Worm (Caenorhabditis elegans) whole organism, L1 larva: ENCODE results near the gene R02F11.10.
A peak's percentile ranks its signal among the peaks of the same experiment; 100 is the strongest.
"Not testable (repeated sequence)": the region's sequence is repeated elsewhere in the genome, so short reads cannot be mapped to it uniquely, and the experiment has no call there.

Experiments
- C04F5.9 ChIP-seq: sonication (generic microtip); optimal IDR thresholded peaks from 2 replicates; lab custom pipeline; 2016; ENCODE audit warnings: missing genetic modification characterization, missing compliant biosample characterization
- C16A3.4 ChIP-seq: fragments of 150-350 bp; optimal IDR thresholded peaks from 2 replicates; lab custom pipeline; 2014; ENCODE audit warnings: missing biosample characterization, missing genetic modification characterization
- Y116A8C.19 ChIP-seq: sonication (generic microtip); optimal IDR thresholded peaks from 2 replicates; lab custom pipeline; 2016; ENCODE audit warnings: missing compliant biosample characterization, missing genetic modification characterization, borderline replicate concordance
- ceh-8 ChIP-seq: fragments of 200-800 bp; sonication (Bioruptor generic); optimal IDR thresholded peaks from 2 replicates; lab custom pipeline; 2018; ENCODE audit warnings: mild to moderate bottlenecking, missing genetic modification characterization, moderate library complexity, missing compliant biosample characterization
- ceh-88 ChIP-seq: fragments of 200-800 bp; sonication (Bioruptor generic); IDR thresholded peaks from 2 replicates; pipeline ENCODE4 v1.3.6; 2022; ENCODE audit warnings: missing genetic modification characterization, missing compliant biosample characterization
- ceh-90 ChIP-seq: sonication (generic microtip); optimal IDR thresholded peaks from 2 replicates; lab custom pipeline; 2016; ENCODE audit warnings: missing genetic modification characterization, missing compliant biosample characterization
- dpl-1 ChIP-seq, 3 experiments: fragments of 150-350 bp in 2 of 3; sonication (generic microtip) in 1 of 3; optimal IDR thresholded peaks; 2 replicates each; lab custom pipeline; 2014 to 2017; ENCODE audit warnings: missing biosample characterization in 3 of 3, missing genetic modification characterization in 3 of 3, missing genetic modification reagents in 3 of 3
- dsc-1 ChIP-seq: sonication (generic microtip); optimal IDR thresholded peaks from 2 replicates; lab custom pipeline; 2016; ENCODE audit warnings: mild to moderate bottlenecking, missing genetic modification characterization, missing compliant biosample characterization
- egl-27 ChIP-seq, 2 experiments: fragments of 150-350 bp in 1 of 2; sonication (generic microtip); optimal IDR thresholded peaks; 3 replicates each; lab custom pipeline; 2017 to 2018; ENCODE audit warnings: missing biosample characterization in 2 of 2, missing genetic modification characterization in 2 of 2, missing genetic modification reagents in 2 of 2
- elt-2 ChIP-seq: sonication (generic microtip); optimal IDR thresholded peaks from 2 replicates; lab custom pipeline; 2016; ENCODE audit warnings: missing genetic modification characterization, mild to moderate bottlenecking, inconsistent platforms, missing compliant biosample characterization, missing genetic modification reagents
- elt-3 ChIP-seq, 6 experiments: fragments of 150-350 bp in 1 of 6; sonication (generic microtip); optimal IDR thresholded peaks; 2 replicates each; lab custom pipeline; 2017 to 2018; ENCODE audit warnings: missing biosample characterization in 6 of 6, missing genetic modification characterization in 6 of 6, inconsistent platforms in 1 of 6
- ets-5 ChIP-seq: fragments of 200-800 bp; sonication (Bioruptor generic); IDR thresholded peaks from 2 replicates; pipeline ENCODE4 v1.3.6; 2022; ENCODE audit warnings: missing genetic modification characterization, missing compliant biosample characterization
- fkh-10 ChIP-seq: sonication (generic microtip); optimal IDR thresholded peaks from 2 replicates; lab custom pipeline; 2017; ENCODE audit warnings: missing biosample characterization, missing genetic modification reagents, missing genetic modification characterization
- hlh-4 ChIP-seq: sonication (generic microtip); optimal IDR thresholded peaks from 2 replicates; lab custom pipeline; 2016; ENCODE audit warnings: mild to moderate bottlenecking, missing genetic modification characterization, missing compliant biosample characterization
- irx-1 ChIP-seq: sonication (generic microtip); optimal IDR thresholded peaks from 2 replicates; lab custom pipeline; 2016; ENCODE audit warnings: missing genetic modification characterization, missing compliant biosample characterization
- isw-1 ChIP-seq: fragments of 200-800 bp; sonication (Bioruptor generic); IDR thresholded peaks from 2 replicates; pipeline ENCODE4 v1.3.6; 2022; ENCODE audit warnings: missing genetic modification characterization, missing compliant biosample characterization
- jun-1 ChIP-seq: fragments of 150-350 bp; optimal IDR thresholded peaks from 2 replicates; lab custom pipeline; 2014; ENCODE audit warnings: missing biosample characterization, missing genetic modification reagents, missing genetic modification characterization
- lin-13 ChIP-seq: fragments of 150-350 bp; optimal IDR thresholded peaks from 2 replicates; lab custom pipeline; 2014; ENCODE audit warnings: missing biosample characterization, missing genetic modification reagents, missing genetic modification characterization
- lin-14 ChIP-seq: fragments of 200-800 bp; sonication (Bioruptor generic); optimal IDR thresholded peaks from 2 replicates; lab custom pipeline; 2018; ENCODE audit warnings: mild to moderate bottlenecking, missing genetic modification characterization, moderate library complexity, missing compliant biosample characterization
- lin-35 ChIP-seq, 2 experiments: fragments of 150-350 bp; optimal IDR thresholded peaks; 2 replicates each; lab custom pipeline; 2014; ENCODE audit warnings: missing biosample characterization in 2 of 2, missing genetic modification characterization in 2 of 2, missing genetic modification reagents in 2 of 2
- lir-3 ChIP-seq: sonication (generic microtip); optimal IDR thresholded peaks from 2 replicates; lab custom pipeline; 2016; ENCODE audit warnings: mild to moderate bottlenecking, missing genetic modification characterization, moderate library complexity, missing compliant biosample characterization; ENCODE audit not compliant: poor library complexity
- lsy-2 ChIP-seq, 2 experiments: fragments of 150-350 bp; optimal IDR thresholded peaks; 2 replicates each; lab custom pipeline; 2014; ENCODE audit warnings: missing biosample characterization in 2 of 2, missing genetic modification characterization in 2 of 2
- mab-9 ChIP-seq: fragments of 200-800 bp; sonication (Bioruptor generic); IDR thresholded peaks from 2 replicates; pipeline ENCODE4 v1.3.6; 2022; ENCODE audit warnings: missing genetic modification reagents, missing genetic modification characterization, missing compliant biosample characterization
- mef-2 ChIP-seq: fragments of 150-350 bp; optimal IDR thresholded peaks from 2 replicates; lab custom pipeline; 2014; ENCODE audit warnings: missing biosample characterization, missing genetic modification characterization
- mep-1 ChIP-seq: fragments of 150-350 bp; optimal IDR thresholded peaks from 2 replicates; lab custom pipeline; 2014; ENCODE audit warnings: missing biosample characterization, missing genetic modification characterization
- nhr-11 ChIP-seq: fragments of 150-350 bp; optimal IDR thresholded peaks from 2 replicates; lab custom pipeline; 2014; ENCODE audit warnings: missing biosample characterization, missing genetic modification characterization
- nhr-20 ChIP-seq: sonication (generic microtip); optimal IDR thresholded peaks from 2 replicates; lab custom pipeline; 2016; ENCODE audit warnings: mild to moderate bottlenecking, missing genetic modification characterization, missing compliant biosample characterization
- nhr-28 ChIP-seq: fragments of 150-350 bp; optimal IDR thresholded peaks from 2 replicates; lab custom pipeline; 2014; ENCODE audit warnings: missing biosample characterization, missing genetic modification characterization
- nhr-71 ChIP-seq: sonication (generic microtip); optimal IDR thresholded peaks from 2 replicates; lab custom pipeline; 2016; ENCODE audit warnings: mild to moderate bottlenecking, missing genetic modification characterization, moderate library complexity, missing compliant biosample characterization
- nhr-76 ChIP-seq: sonication (generic microtip); optimal IDR thresholded peaks from 2 replicates; lab custom pipeline; 2017; ENCODE audit warnings: missing biosample characterization, missing genetic modification characterization
- pax-3 ChIP-seq: fragments of 200-800 bp; sonication (Bioruptor generic); optimal IDR thresholded peaks from 2 replicates; lab custom pipeline; 2018; ENCODE audit warnings: mild to moderate bottlenecking, missing genetic modification characterization, moderate library complexity, missing compliant biosample characterization
- rnt-1 ChIP-seq: sonication (generic microtip); optimal IDR thresholded peaks from 2 replicates; lab custom pipeline; 2016; ENCODE audit warnings: mild to moderate bottlenecking, missing genetic modification characterization, moderate library complexity, missing compliant biosample characterization
- snpc-4 ChIP-seq: fragments of 150-350 bp; optimal IDR thresholded peaks from 2 replicates; lab custom pipeline; 2014; ENCODE audit warnings: missing biosample characterization, missing genetic modification characterization
- snu-23 ChIP-seq: sonication (generic microtip); optimal IDR thresholded peaks from 2 replicates; lab custom pipeline; 2016; ENCODE audit warnings: missing genetic modification characterization, missing compliant biosample characterization
- sox-4 ChIP-seq: sonication (generic microtip); optimal IDR thresholded peaks from 2 replicates; lab custom pipeline; 2016; ENCODE audit warnings: missing genetic modification characterization, missing compliant biosample characterization
- swsn-7 ChIP-seq: sonication (generic microtip); optimal IDR thresholded peaks from 2 replicates; lab custom pipeline; 2016; ENCODE audit warnings: missing genetic modification characterization, missing compliant biosample characterization
- unc-86 ChIP-seq: sonication (generic microtip); optimal IDR thresholded peaks from 2 replicates; lab custom pipeline; 2016; ENCODE audit warnings: missing genetic modification characterization, missing compliant biosample characterization
- unc-98 ChIP-seq: fragments of 200-800 bp; sonication (Bioruptor generic); IDR thresholded peaks from 2 replicates; pipeline ENCODE4 v1.3.6; 2022; ENCODE audit warnings: missing genetic modification characterization, missing compliant biosample characterization
- xbp-1 ChIP-seq: sonication (generic microtip); optimal IDR thresholded peaks from 2 replicates; lab custom pipeline; 2016; ENCODE audit warnings: missing genetic modification characterization, missing compliant biosample characterization
- zag-1 ChIP-seq: fragments of 150-350 bp; optimal IDR thresholded peaks from 2 replicates; lab custom pipeline; 2014; ENCODE audit warnings: missing biosample characterization, missing genetic modification characterization
- zip-4 ChIP-seq: fragments of 200-800 bp; sonication (Bioruptor generic); optimal IDR thresholded peaks from 2 replicates; lab custom pipeline; 2018; ENCODE audit warnings: mild to moderate bottlenecking, missing genetic modification characterization, moderate library complexity, missing compliant biosample characterization
- ztf-4 ChIP-seq: fragments of 150-350 bp; optimal IDR thresholded peaks from 2 replicates; lab custom pipeline; 2014; ENCODE audit warnings: missing biosample characterization, missing genetic modification characterization

Gene R02F11.10

ce11 chrV:4758540-4758939 is 30.4 kb upstream of the R02F11.10 start:
- TF ChIP-seq jun-1 (tag; lab: Kevin White, UChicago): no peak
- TF ChIP-seq zag-1 (tag; lab: Kevin White, UChicago): no peak
- TF ChIP-seq rnt-1 (tag; lab: Kevin White, UChicago): no peak
- TF ChIP-seq nhr-20 (tag; lab: Kevin White, UChicago): no peak
- TF ChIP-seq isw-1 (GFP tag; lab: Robert Waterston, UW): no peak
- TF ChIP-seq nhr-28 (tag; lab: Kevin White, UChicago): no peak
- TF ChIP-seq mep-1 (tag; lab: Kevin White, UChicago): no peak
- no peak for TF ChIP-seq ets-5 (GFP tag; lab: Robert Waterston, UW)
- no peak for TF ChIP-seq nhr-11 (tag; lab: Kevin White, UChicago)
- TF ChIP-seq mab-9 (GFP tag; lab: Robert Waterston, UW): no peak
- TF ChIP-seq snu-23 (GFP tag; lab: Kevin White, UChicago): no peak
- no peak for TF ChIP-seq hlh-4
- TF ChIP-seq snpc-4: no peak
- no peak for TF ChIP-seq dpl-1 (GFP tag; optimal IDR thresholded peaks at IDR 0.05; lab: Kevin White, UChicago)

DNA sequence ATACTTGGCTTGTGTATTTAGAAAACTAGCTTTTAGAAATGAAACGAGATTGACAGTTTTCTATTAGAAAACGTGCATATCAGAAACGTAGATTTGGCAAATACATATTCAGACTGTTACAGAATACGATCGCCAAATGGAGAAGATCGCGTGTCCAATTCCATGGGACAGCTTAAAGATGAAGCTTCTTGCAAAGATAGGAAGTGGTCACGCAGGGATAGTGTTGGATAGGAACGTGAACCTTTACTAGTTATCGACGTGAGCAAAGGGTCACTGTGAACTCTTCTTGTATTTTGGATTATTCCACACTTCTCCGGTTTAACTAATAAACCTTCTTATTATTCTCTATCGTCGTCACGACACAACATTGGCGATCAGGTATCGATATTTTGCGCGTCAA is 28.2 kb upstream of the R02F11.10 start, which contains the start of gene bgnt-1.4:
TSS of gene bgnt-1.4 (plus strand) at position 301 of the 400 bp plus-strand sequence.
- not testable (repeated sequence) for TF ChIP-seq ceh-90 (tag; lab: Kevin White, UChicago); ztf-4 (tag; lab: Kevin White, UChicago); zip-4 (GFP tag; lab: Kevin White, UChicago)

ce11 chrV:4766501-4766900 is 22.4 kb upstream of the R02F11.10 start, which contains the start of gene C18G1.8:
Gene C18G1.8 (minus strand): TSS chrV:4766601.
- TF ChIP-seq C16A3.4 (tag; lab: Kevin White, UChicago): no peak
- no peak for TF ChIP-seq dsc-1
- no peak for TF ChIP-seq swsn-7 (tag; lab: Kevin White, UChicago)

DNA sequence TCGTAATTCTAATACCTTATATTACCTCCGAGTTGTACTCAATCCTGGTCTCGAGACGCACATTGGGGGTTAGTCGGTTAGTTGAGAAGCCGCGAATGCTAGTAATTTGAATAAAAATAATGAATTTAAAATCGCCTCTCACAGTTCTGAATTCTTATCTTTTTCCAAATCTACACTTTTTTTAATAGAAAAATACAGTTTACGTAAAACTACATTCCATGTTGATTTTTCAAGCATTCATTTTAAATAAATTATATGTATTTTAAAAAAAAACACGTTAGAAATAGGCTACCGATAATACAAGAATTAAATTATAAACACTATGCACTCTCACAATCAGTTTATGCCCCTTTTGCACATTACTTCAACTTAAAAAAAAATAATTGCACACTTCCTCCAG is 19.3 kb upstream of the R02F11.10 start, which contains the start of gene C18G1.9:
TSS of gene C18G1.9 (minus strand) at position 101 of the 400 bp plus-strand sequence.
- no peak for TF ChIP-seq nhr-76 (tag; lab: Kevin White, UChicago)
- TF ChIP-seq nhr-71 (tag; lab: Kevin White, UChicago): no peak
- TF ChIP-seq sox-4: no peak
- no peak for TF ChIP-seq unc-86
- TF ChIP-seq mef-2: no peak
- TF ChIP-seq isw-1 (GFP tag; lab: Robert Waterston, UW): no peak
- no peak for TF ChIP-seq C04F5.9
- no peak for TF ChIP-seq fkh-10
- TF ChIP-seq irx-1 (tag; lab: Kevin White, UChicago): no peak
- no peak for TF ChIP-seq unc-98
- no peak for TF ChIP-seq pax-3
- TF ChIP-seq ceh-88 (GFP tag; lab: Robert Waterston, UW): no peak
- TF ChIP-seq lin-14 (GFP tag; lab: Kevin White, UChicago): no peak
- no peak for TF ChIP-seq ceh-8 (GFP tag; lab: Kevin White, UChicago)
- no peak for TF ChIP-seq xbp-1 (tag; lab: Kevin White, UChicago)
- TF ChIP-seq egl-27 (tag; optimal IDR thresholded peaks at IDR 0.05; lab: Kevin White, UChicago): no peak
- TF ChIP-seq, all 84 proteins: peak for 0

DNA sequence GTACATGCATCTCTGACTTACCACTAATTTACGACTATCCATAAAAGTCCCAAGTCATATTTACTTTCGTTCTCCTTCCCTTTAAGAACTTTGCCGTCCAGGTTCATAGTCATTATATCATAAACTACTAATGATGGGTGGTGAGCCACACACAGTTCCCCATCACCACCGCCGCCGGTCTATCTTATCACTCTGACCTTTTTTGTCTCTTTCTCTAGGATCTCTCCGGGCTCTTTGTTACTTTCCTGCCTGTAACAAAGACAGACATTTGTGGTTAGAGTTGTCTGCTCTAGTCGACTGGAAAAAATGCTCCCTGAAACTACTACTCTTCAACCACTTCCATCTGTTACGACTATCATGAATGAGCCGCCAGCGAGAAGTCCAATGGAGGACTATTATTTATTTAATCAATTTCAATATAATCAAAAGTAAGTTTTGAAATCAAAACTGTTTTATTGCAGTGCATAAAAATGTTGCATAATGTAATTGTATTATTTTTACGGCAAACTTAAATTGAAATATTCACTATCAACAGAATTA is 18.4 kb upstream of the R02F11.10 start, which contains the start of gene elt-7:
TSS of gene elt-7 (plus strand) at position 263 of the 540 bp plus-strand sequence.
- TF ChIP-seq nhr-20 (tag; lab: Kevin White, UChicago) (no peak), jun-1 (tag; lab: Kevin White, UChicago) (no peak), Y116A8C.19 (tag; lab: Kevin White, UChicago) (no peak), unc-86 (no peak), nhr-71 (tag; lab: Kevin White, UChicago) (no peak), snpc-4 (no peak), elt-2 (tag; lab: Kevin White, UChicago) (peak; percentile 29), ceh-8 (GFP tag; lab: Kevin White, UChicago) (no peak), lin-13 (GFP tag; lab: Kevin White, UChicago) (no peak), mep-1 (tag; lab: Kevin White, UChicago) (no peak), pax-3 (no peak), lsy-2 (tag; optimal IDR thresholded peaks at IDR 0.05; lab: Kevin White, UChicago) (no peak), elt-3 (tag; optimal IDR thresholded peaks at IDR 0.05; lab: Kevin White, UChicago) (no peak), lin-35 (GFP tag; optimal IDR thresholded peaks at IDR 0.05; lab: Kevin White, UChicago) (peak in 1 of 2 experiments; percentile 10), lir-3 (tag; lab: Kevin White, UChicago) (no peak)
